Worm (Caenorhabditis elegans) whole organism, L4/young adult: ENCODE results near the gene Y57A10A.2.

ENCODE experiments used
- W03F9.2 ChIP-seq: fragments of 150-350 bp; optimal IDR thresholded peaks from 2 replicates; lab custom pipeline; 2014; ENCODE audit warnings: missing biosample characterization, missing genetic modification characterization
- dao-5 ChIP-seq: sonication (generic microtip); optimal IDR thresholded peaks from 2 replicates; lab custom pipeline; 2016; ENCODE audit warnings: missing genotype, missing genetic modification characterization, moderate library complexity, missing compliant biosample characterization

ce11 chrII:12108843-12109242 is 38.6 kb upstream of the Y57A10A.2 start:
- TF ChIP-seq dao-5 (tag; lab: Kevin White, UChicago) (no peak), W03F9.2 (tag; lab: Kevin White, UChicago) (no peak)
